Fruit fly (Drosophila melanogaster) whole organism, embryonic: ENCODE results near the gene CG15602.

Experiments
- CG5180 ChIP-seq: fragments of 200-800 bp; sonication (Bioruptor generic); optimal IDR thresholded peaks from 3 replicates; lab custom pipeline; 2017; ENCODE audit warnings: missing biosample characterization, missing genetic modification characterization, mild to moderate bottlenecking, moderate library complexity, missing genetic modification reagents
- ash1 ChIP-seq: fragments of 200-800 bp; sonication (Bioruptor generic); optimal IDR thresholded peaks from 2 replicates; lab custom pipeline; 2018; ENCODE audit warnings: missing biosample characterization, mild to moderate bottlenecking, missing genetic modification characterization
- br ChIP-seq: fragments of >200 bp; optimal IDR thresholded peaks from 2 replicates; lab custom pipeline; 2017
- esg ChIP-seq: fragments of 200-800 bp; sonication (Bioruptor generic); conservative IDR thresholded peaks from 2 replicates; pipeline ENCODE4 v1.3.6; 2022; ENCODE audit warnings: missing biosample characterization, missing genetic modification characterization
- fru ChIP-seq: fragments of >200 bp; optimal IDR thresholded peaks from 2 replicates; lab custom pipeline; 2017
- nom ChIP-seq: fragments of 200-800 bp; sonication (Bioruptor generic); optimal IDR thresholded peaks from 2 replicates; lab custom pipeline; 2017; ENCODE audit warnings: missing biosample characterization, missing genetic modification characterization, mild to moderate bottlenecking, moderate library complexity, missing genetic modification reagents
- tio ChIP-seq: fragments of 200-800 bp; sonication (Bioruptor generic); optimal IDR thresholded peaks from 2 replicates; lab custom pipeline; 2017; ENCODE audit warnings: missing biosample characterization, missing genetic modification characterization, inconsistent platforms

dm6 chrX:15772663-15773062 is 26.6 kb upstream of the CG15602 start, which contains the start of gene CG43672:
- no peak for TF ChIP-seq ash1
- TF ChIP-seq br: no peak
- no peak for TF ChIP-seq nom (GFP tag; lab: Kevin White, UChicago)
- TF ChIP-seq CG5180 (GFP tag; lab: Kevin White, UChicago): no peak
- no peak for TF ChIP-seq fru
- TF ChIP-seq tio: no peak
- TF ChIP-seq esg (GFP tag; lab: Robert Waterston, UW): no peak
